Worm (Caenorhabditis elegans) whole organism, L2 larva: ENCODE results near the gene T02D1.9.
A peak's percentile ranks its signal among the peaks of the same experiment; 100 is the strongest.

ENCODE experiments used
- alr-1 ChIP-seq: fragments of 150-350 bp; optimal IDR thresholded peaks from 2 replicates; lab custom pipeline; 2014; ENCODE audit warnings: missing biosample characterization, missing genetic modification characterization
- elt-3 ChIP-seq: sonication (generic microtip); optimal IDR thresholded peaks from 2 replicates; lab custom pipeline; 2017; ENCODE audit warnings: missing biosample characterization, missing genetic modification characterization
- gmeb-1 ChIP-seq: fragments of 150-350 bp; optimal IDR thresholded peaks from 2 replicates; lab custom pipeline; 2014; ENCODE audit warnings: missing biosample characterization, missing genetic modification characterization
- mab-5 ChIP-seq: fragments of 150-350 bp; optimal IDR thresholded peaks from 2 replicates; lab custom pipeline; 2014; ENCODE audit warnings: missing biosample characterization, missing genetic modification characterization
- nhr-12 ChIP-seq: fragments of 150-350 bp; optimal IDR thresholded peaks from 2 replicates; lab custom pipeline; 2014; ENCODE audit warnings: missing biosample characterization, missing genetic modification characterization
- nhr-25 ChIP-seq: fragments of 150-350 bp; sonication (generic microtip); optimal IDR thresholded peaks from 3 replicates; lab custom pipeline; 2014; ENCODE audit warnings: missing biosample characterization, missing genetic modification characterization
- nhr-77 ChIP-seq: fragments of 150-350 bp; optimal IDR thresholded peaks from 2 replicates; lab custom pipeline; 2014; ENCODE audit warnings: missing biosample characterization, missing genetic modification characterization
- snpc-4 ChIP-seq: fragments of 150-350 bp; optimal IDR thresholded peaks from 2 replicates; lab custom pipeline; 2014; ENCODE audit warnings: missing biosample characterization, missing genetic modification characterization
- unc-55 ChIP-seq: fragments of 150-350 bp; sonication (generic microtip); optimal IDR thresholded peaks from 3 replicates; lab custom pipeline; 2014; ENCODE audit warnings: missing biosample characterization, missing genetic modification reagents, missing genetic modification characterization

ce11 chrIV:17406119-17406518, 1.3 kb downstream of the T02D1.9 start:
- no peak for TF ChIP-seq nhr-12 (tag; lab: Kevin White, UChicago)
- TF ChIP-seq elt-3 (tag; lab: Kevin White, UChicago) = no peak
- no peak for TF ChIP-seq snpc-4 (tag; lab: Kevin White, UChicago)
- TF ChIP-seq unc-55 (GFP tag; lab: Kevin White, UChicago) = no peak
- no peak for TF ChIP-seq alr-1 (tag; lab: Kevin White, UChicago)
- no peak for TF ChIP-seq mab-5
- peak; percentile 3 for TF ChIP-seq gmeb-1 (tag; lab: Kevin White, UChicago)
- TF ChIP-seq nhr-25 (tag; lab: Kevin White, UChicago) = no peak
- no peak for TF ChIP-seq nhr-77 (tag; lab: Kevin White, UChicago)
